Fruit fly (Drosophila melanogaster) whole organism, prepupa: ENCODE data around the gene Oseg1.

ENCODE experiments used
- CG16779 ChIP-seq: fragments of 200-800 bp; sonication (Bioruptor generic); optimal IDR thresholded peaks from 3 replicates; lab custom pipeline; 2017; ENCODE audit warnings: missing biosample characterization, mild to moderate bottlenecking, missing genetic modification characterization
- CG6808 ChIP-seq: fragments of 200-800 bp; sonication (Bioruptor generic); optimal IDR thresholded peaks from 3 replicates; lab custom pipeline; 2017; ENCODE audit warnings: missing biosample characterization, missing genetic modification characterization, mild to moderate bottlenecking, moderate library complexity, missing genetic modification reagents
- CG6854 ChIP-seq: fragments of 200-800 bp; sonication (Bioruptor generic); optimal IDR thresholded peaks from 2 replicates; lab custom pipeline; 2017; ENCODE audit warnings: missing biosample characterization, mild to moderate bottlenecking, missing genetic modification characterization
- CG8319 ChIP-seq: fragments of 200-800 bp; sonication (Bioruptor generic); optimal IDR thresholded peaks from 3 replicates; lab custom pipeline; 2016; ENCODE audit warnings: missing biosample characterization, missing genetic modification characterization
- CG9139 ChIP-seq: fragments of 200-800 bp; sonication (Bioruptor generic); optimal IDR thresholded peaks from 3 replicates; lab custom pipeline; 2017; ENCODE audit warnings: missing biosample characterization, mild to moderate bottlenecking, missing genetic modification characterization
- fd85E ChIP-seq: fragments of 200-800 bp; sonication (Bioruptor generic); optimal IDR thresholded peaks from 3 replicates; lab custom pipeline; 2016; ENCODE audit warnings: missing biosample characterization, missing genetic modification characterization
- spab ChIP-seq: fragments of 200-800 bp; sonication (Bioruptor generic); optimal IDR thresholded peaks from 2 replicates; lab custom pipeline; 2017; ENCODE audit warnings: missing biosample characterization, mild to moderate bottlenecking, missing genetic modification characterization, missing genetic modification reagents

DNA sequence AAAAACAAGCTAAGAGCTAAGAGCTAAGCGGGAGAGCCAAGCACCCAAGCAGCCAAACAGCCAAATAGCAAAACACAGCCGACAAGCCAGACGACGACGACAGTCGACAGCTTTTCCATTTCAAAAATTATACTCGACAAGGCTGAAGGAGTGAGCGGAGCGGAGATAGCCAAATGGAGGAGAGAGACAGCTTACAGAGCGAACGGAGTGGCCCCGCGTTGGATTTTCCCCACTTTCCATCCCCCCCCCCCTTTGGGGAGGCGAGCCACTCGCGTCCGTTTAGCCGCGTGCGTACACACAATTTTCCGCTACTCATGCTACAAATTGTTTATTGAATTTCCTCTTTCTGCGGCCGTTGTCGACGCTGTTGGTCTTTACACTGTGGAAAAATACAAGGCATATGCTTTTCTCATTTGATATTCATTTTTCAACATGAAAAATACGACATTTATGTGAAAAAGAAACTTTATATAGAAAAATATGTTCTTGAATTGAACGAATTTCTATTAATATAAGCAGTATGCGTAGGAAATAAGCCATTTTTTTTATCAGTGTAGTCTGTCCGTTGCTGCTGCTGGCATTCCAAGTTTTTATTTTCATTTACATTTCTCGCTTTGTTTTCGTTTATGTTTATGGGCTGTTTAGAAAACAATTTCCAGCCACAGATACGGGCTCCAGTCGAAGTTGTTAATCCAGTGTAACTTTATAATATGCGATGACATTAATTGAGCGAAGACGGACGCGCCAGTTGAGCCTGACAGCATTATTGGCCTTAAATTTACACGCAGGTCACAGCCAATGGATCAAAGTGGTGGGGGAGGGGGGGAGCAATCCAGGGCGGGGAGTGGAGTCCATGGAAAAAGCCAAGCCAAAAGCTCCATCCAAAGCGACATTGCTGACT, 45.5 kb upstream of the Oseg1 start:
- TF ChIP-seq fd85E (peak; percentile 66), CG16779 (tag; lab: Kevin White, UChicago) (peak; percentile 91), CG8319 (GFP tag; lab: Kevin White, UChicago) (peak; percentile 86), CG6808 (GFP tag; lab: Kevin White, UChicago) (peak; percentile 93), CG9139 (GFP tag; lab: Kevin White, UChicago) (peak; percentile 83), spab (peak; percentile 92), CG6854 (peak; percentile 70)
